Fruit fly (Drosophila melanogaster): ENCODE results near the gene CG42714.

- TF ChIP-seq CG8159 (tag; optimal IDR thresholded peaks at IDR 0.05) (no peak), Ets98B (GFP tag; IDR thresholded peaks at IDR 0.05) (no peak), CG10348 (GFP tag; IDR thresholded peaks at IDR 0.05) (no peak), CG12605 (GFP tag; IDR thresholded peaks at IDR 0.05) (no peak), fd96Ca (GFP tag; IDR thresholded peaks at IDR 0.05) (no peak)
These were observed 6.1 kb upstream of the CG42714 start, which contains the start of gene CG10226 for dm6 chr3L:6239968-6240367.
